Fruit fly (Drosophila melanogaster) Kc167 (cell line): ENCODE results near the gene CG4115.

ENCODE experiments used
- Sin3A ChIP-seq: fragments of >200 bp; optimal IDR thresholded peaks from 2 replicates; lab custom pipeline; 2018; ENCODE audit warnings: missing external identifiers
- h ChIP-seq: fragments of >200 bp; optimal IDR thresholded peaks from 3 replicates; lab custom pipeline; 2018; ENCODE audit warnings: missing external identifiers
- insv ChIP-seq: fragments of >200 bp; optimal IDR thresholded peaks from 3 replicates; lab custom pipeline; 2018; ENCODE audit warnings: missing external identifiers
- psq ChIP-seq: fragments of >200 bp; optimal IDR thresholded peaks from 2 replicates; lab custom pipeline; 2017; ENCODE audit warnings: missing external identifiers

DNA sequence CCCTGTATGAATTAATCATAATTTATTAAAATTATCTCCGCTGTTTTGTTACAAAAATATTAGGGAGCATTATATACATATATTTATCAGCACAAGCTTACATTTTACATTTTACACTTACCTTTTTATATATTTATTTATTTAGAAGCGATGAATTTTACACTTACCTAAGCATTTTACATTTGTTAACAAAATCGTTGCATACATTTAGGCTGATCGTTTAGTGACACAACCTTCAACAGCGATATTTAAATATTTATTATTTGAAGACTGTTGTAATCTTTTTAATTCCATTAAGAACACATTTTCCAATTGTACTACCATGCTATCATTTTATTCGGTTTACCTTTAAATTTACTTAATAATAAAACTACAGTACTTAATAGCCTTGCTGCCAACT, 24.0 kb downstream of the CG4115 start:
- TF ChIP-seq h (lab: Kevin White, UChicago) (no peak), insv (lab: Kevin White, UChicago) (no peak), Sin3A (lab: Kevin White, UChicago) (no peak), psq (lab: Kevin White, UChicago) (no peak)
